Fruit fly (Drosophila melanogaster): ENCODE results near the gene CG9727.

CG9727 gene

dm6 chr3R:6405674-6406565 is 50.6 kb downstream of the CG9727 start, which contains the start of gene Dmtn (continued):
- peak; percentile 46 for TF ChIP-seq wek (GFP tag; optimal IDR thresholded peaks at IDR 0.05)
- TF ChIP-seq GATAe (GFP tag; conservative IDR thresholded peaks at IDR 0.05), result no peak
- TF ChIP-seq vnd (GFP tag; IDR thresholded peaks at IDR 0.05; ENCODE audit: partially characterized antibody), result no peak
- TF ChIP-seq lbe (GFP tag; optimal IDR thresholded peaks at IDR 0.05), result no peak
- peak; percentile 6 for TF ChIP-seq ems (GFP tag; optimal IDR thresholded peaks at IDR 0.05)
- no peak for TF ChIP-seq fu2 (GFP tag; optimal IDR thresholded peaks at IDR 0.05)
- TF ChIP-seq CG11093 (GFP tag; IDR thresholded peaks at IDR 0.05), result no peak
- TF ChIP-seq CG10565 (GFP tag; optimal IDR thresholded peaks at IDR 0.05), result no peak
- TF ChIP-seq onecut (GFP tag; IDR thresholded peaks at IDR 0.05), result peak; percentile 51
- TF ChIP-seq B-H1 (GFP tag; IDR thresholded peaks at IDR 0.05), result no peak
- no peak for TF ChIP-seq ab (GFP tag; optimal IDR thresholded peaks at IDR 0.05)
- peak; percentile 10 for TF ChIP-seq CG15011 (GFP tag; optimal IDR thresholded peaks at IDR 0.05)
- no peak for TF ChIP-seq Nf-YA (GFP tag; IDR thresholded peaks at IDR 0.05)
- no peak for TF ChIP-seq maf-S (GFP tag; optimal IDR thresholded peaks at IDR 0.05)
- peak; percentile 92 for TF ChIP-seq pros (GFP tag; optimal IDR thresholded peaks at IDR 0.05)
- TF ChIP-seq Neu2 (GFP tag; optimal IDR thresholded peaks at IDR 0.05; ENCODE audit: borderline replicate concordance), result no peak
- TF ChIP-seq CG14050 (GFP tag; IDR thresholded peaks at IDR 0.05), result no peak
- peak; percentile 43 for TF ChIP-seq CG1647 (GFP tag; optimal IDR thresholded peaks at IDR 0.05)
- TF ChIP-seq nau (GFP tag; optimal IDR thresholded peaks at IDR 0.05), result peak; percentile 39
- TF ChIP-seq CG11560 (tag; IDR thresholded peaks at IDR 0.05), result no peak
- peak; percentile 56 for TF ChIP-seq CG12659 (GFP tag; optimal IDR thresholded peaks at IDR 0.05)
- peak; percentile 0 for TF ChIP-seq dm (GFP tag; optimal IDR thresholded peaks at IDR 0.05)
- TF ChIP-seq toy (GFP tag; IDR thresholded peaks at IDR 0.05), result no peak
- TF ChIP-seq bcd (GFP tag; optimal IDR thresholded peaks at IDR 0.05), result peak; percentile 29
- TF ChIP-seq grn (GFP tag; optimal IDR thresholded peaks at IDR 0.05), result no peak
- no peak for TF ChIP-seq CG2889 (GFP tag; IDR thresholded peaks at IDR 0.05)
- TF ChIP-seq Sox100B (GFP tag; optimal IDR thresholded peaks at IDR 0.05), result no peak
- TF ChIP-seq en (GFP tag; optimal IDR thresholded peaks at IDR 0.05), result no peak
- peak; percentile 37 for TF ChIP-seq CG17568 (GFP tag; optimal IDR thresholded peaks at IDR 0.05)
- TF ChIP-seq grau (tag; optimal IDR thresholded peaks at IDR 0.05), result peak; percentile 28
- no peak for TF ChIP-seq Mes4 (GFP tag; optimal IDR thresholded peaks at IDR 0.05)
- TF ChIP-seq Max (GFP tag; optimal IDR thresholded peaks at IDR 0.05), result no peak
- no peak for TF ChIP-seq CG14667 (GFP tag; IDR thresholded peaks at IDR 0.05)
- TF ChIP-seq Hmr (GFP tag; optimal IDR thresholded peaks at IDR 0.05), result peak; percentile 59
- TF ChIP-seq CG7271 (tag; optimal IDR thresholded peaks at IDR 0.05), result peak; percentile 0
- TF ChIP-seq CG18011 (GFP tag; optimal IDR thresholded peaks at IDR 0.05), result no peak
- no peak for TF ChIP-seq knrl (GFP tag; IDR thresholded peaks at IDR 0.05; ENCODE audit: partially characterized antibody)
- no peak for TF ChIP-seq eve (GFP tag; optimal IDR thresholded peaks at IDR 0.05)
- no peak for TF ChIP-seq Poxn (GFP tag; IDR thresholded peaks at IDR 0.05)
- TF ChIP-seq CG9609 (GFP tag; optimal IDR thresholded peaks at IDR 0.05), result no peak
- TF ChIP-seq tna (GFP tag; IDR thresholded peaks at IDR 0.05; ENCODE audit: partially characterized antibody), result no peak
- TF ChIP-seq slbo (GFP tag; IDR thresholded peaks at IDR 0.05), result no peak
- TF ChIP-seq CG3726 (GFP tag; IDR thresholded peaks at IDR 0.05), result no peak
- TF ChIP-seq CG14441 (GFP tag; IDR thresholded peaks at IDR 0.05), result no peak
- peak; percentile 10 for TF ChIP-seq Nf-YC (tag; optimal IDR thresholded peaks at IDR 0.05)
- TF ChIP-seq CG7745 (tag; optimal IDR thresholded peaks at IDR 0.05), result no peak
- TF ChIP-seq Oli (tag; optimal IDR thresholded peaks at IDR 0.05), result peak; percentile 25
- no peak for TF ChIP-seq CG31441 (GFP tag; IDR thresholded peaks at IDR 0.05)
- TF ChIP-seq Eip74EF (GFP tag; optimal IDR thresholded peaks at IDR 0.05), result peak in 1 of 2 experiments; percentile 26

All from whole organism, embryonic.